Worm (Caenorhabditis elegans) whole organism, L4/young adult: ENCODE measurements around the gene C02B10.3.

Experiments
- W03F9.2 ChIP-seq: fragments of 150-350 bp; optimal IDR thresholded peaks from 2 replicates; lab custom pipeline; 2014; ENCODE audit warnings: missing biosample characterization, missing genetic modification characterization
- him-1 ChIP-seq: sonication (generic microtip); optimal IDR thresholded peaks from 2 replicates; lab custom pipeline; 2016; ENCODE audit warnings: missing genotype, missing genetic modification reagents, missing genetic modification characterization, missing compliant biosample characterization

- TF ChIP-seq him-1 (peak; percentile 48), W03F9.2 (tag; lab: Kevin White, UChicago) (no peak)
Observed at ce11 chrIV:5100145-5100544, 2.9 kb downstream of the C02B10.3 start.
